Fruit fly (Drosophila melanogaster) whole organism, embryonic: Measurements from ENCODE around the gene mthl14.

Experiments used
- ATbp ChIP-seq: fragments of 200-800 bp; sonication (Bioruptor generic); optimal IDR thresholded peaks from 2 replicates; lab custom pipeline; 2017; ENCODE audit warnings: missing biosample characterization, mild to moderate bottlenecking, missing genetic modification characterization, missing genetic modification reagents
- Antp ChIP-seq: fragments of 200-800 bp; sonication (Bioruptor generic); optimal IDR thresholded peaks from 3 replicates; lab custom pipeline; 2016; ENCODE audit warnings: missing biosample characterization, missing genetic modification characterization
- Bteb2 ChIP-seq: fragments of 200-800 bp; sonication (Bioruptor generic); optimal IDR thresholded peaks from 2 replicates; lab custom pipeline; 2016; ENCODE audit warnings: missing biosample characterization, missing genetic modification characterization
- CG10147 ChIP-seq: fragments of 200-800 bp; sonication (Bioruptor generic); optimal IDR thresholded peaks from 2 replicates; lab custom pipeline; 2019; ENCODE audit warnings: missing biosample characterization, mild to moderate bottlenecking, missing genetic modification characterization, moderate library complexity
- CG10274 ChIP-seq: fragments of 200-800 bp; sonication (Bioruptor generic); optimal IDR thresholded peaks from 3 replicates; lab custom pipeline; 2017; ENCODE audit warnings: missing biosample characterization, mild to moderate bottlenecking, missing genetic modification characterization
- CG11456 ChIP-seq: fragments of 200-800 bp; sonication (Bioruptor generic); IDR thresholded peaks from 3 replicates; pipeline ENCODE4 v1.3.6; 2022; ENCODE audit warnings: missing biosample characterization, missing genetic modification characterization
- CG11504 ChIP-seq: fragments of 200-800 bp; sonication (Bioruptor generic); optimal IDR thresholded peaks from 3 replicates; lab custom pipeline; 2019; ENCODE audit warnings: missing biosample characterization, mild to moderate bottlenecking, missing genetic modification characterization, moderate library complexity
- CG12391 ChIP-seq: fragments of 200-800 bp; sonication (Bioruptor generic); optimal IDR thresholded peaks from 3 replicates; lab custom pipeline; 2018; ENCODE audit warnings: missing biosample characterization, mild to moderate bottlenecking, missing genetic modification characterization, moderate library complexity
- CG12659 ChIP-seq: fragments of 200-800 bp; sonication (Bioruptor generic); optimal IDR thresholded peaks from 3 replicates; lab custom pipeline; 2017; ENCODE audit warnings: mild to moderate bottlenecking, missing biosample characterization, missing genetic modification reagents, missing genetic modification characterization
- CG13894 ChIP-seq: fragments of 200-800 bp; sonication (Bioruptor generic); optimal IDR thresholded peaks from 3 replicates; lab custom pipeline; 2018; ENCODE audit warnings: missing biosample characterization, mild to moderate bottlenecking, missing genetic modification characterization, moderate library complexity
- CG14050 ChIP-seq: fragments of 200-800 bp; sonication (Bioruptor generic); IDR thresholded peaks from 3 replicates; pipeline ENCODE4 v1.3.6; 2022; ENCODE audit warnings: missing biosample characterization, missing genetic modification characterization
- CG2202 ChIP-seq: fragments of 200-800 bp; sonication (Bioruptor generic); optimal IDR thresholded peaks from 2 replicates; lab custom pipeline; 2018; ENCODE audit warnings: missing biosample characterization, mild to moderate bottlenecking, missing genetic modification characterization
- CG2712 ChIP-seq: fragments of 200-800 bp; optimal IDR thresholded peaks from 3 replicates; lab custom pipeline; 2019; ENCODE audit warnings: missing biosample characterization, mild to moderate bottlenecking, missing genetic modification characterization, moderate library complexity
- CG34224 ChIP-seq: fragments of 200-800 bp; sonication (Bioruptor generic); IDR thresholded peaks from 3 replicates; pipeline ENCODE4 v1.3.6; 2022; ENCODE audit warnings: missing biosample characterization, missing genetic modification characterization; ENCODE audit not compliant: partially characterized antibody
- CG43689 ChIP-seq: fragments of 200-800 bp; sonication (Bioruptor generic); IDR thresholded peaks from 2 replicates; pipeline ENCODE4 v1.3.6; 2022; ENCODE audit warnings: missing biosample characterization, missing genetic modification characterization
- CG7271 ChIP-seq: fragments of 200-800 bp; sonication (Bioruptor generic); optimal IDR thresholded peaks from 2 replicates; lab custom pipeline; 2018; ENCODE audit warnings: missing biosample characterization, mild to moderate bottlenecking, missing genetic modification characterization, moderate library complexity
- CG7372 ChIP-seq: fragments of 200-800 bp; sonication (Bioruptor generic); IDR thresholded peaks from 2 replicates; pipeline ENCODE4 v1.3.6; 2022; ENCODE audit warnings: missing biosample characterization, missing genetic modification characterization
- CG8388 ChIP-seq: fragments of 200-800 bp; sonication (Bioruptor generic); optimal IDR thresholded peaks from 2 replicates; lab custom pipeline; 2019; ENCODE audit warnings: missing biosample characterization, mild to moderate bottlenecking, missing genetic modification characterization, moderate library complexity
- CG9817 ChIP-seq: fragments of 200-800 bp; sonication (Bioruptor generic); optimal IDR thresholded peaks from 2 replicates; lab custom pipeline; 2018; ENCODE audit warnings: missing biosample characterization, mild to moderate bottlenecking, missing genetic modification characterization, moderate library complexity
- CG9876 ChIP-seq: fragments of 200-800 bp; sonication (Bioruptor generic); optimal IDR thresholded peaks from 2 replicates; lab custom pipeline; 2016; ENCODE audit warnings: missing biosample characterization, missing genetic modification characterization
- CHES-1-like ChIP-seq: fragments of 200-800 bp; sonication (Bioruptor generic); optimal IDR thresholded peaks from 2 replicates; lab custom pipeline; 2016; ENCODE audit warnings: missing biosample characterization, missing genetic modification characterization
- Camta ChIP-seq: fragments of 200-800 bp; sonication (Bioruptor generic); optimal IDR thresholded peaks from 2 replicates; lab custom pipeline; 2016; ENCODE audit warnings: missing biosample characterization, missing genetic modification characterization
- Drgx ChIP-seq: fragments of 200-800 bp; sonication (Bioruptor generic); IDR thresholded peaks from 2 replicates; pipeline ENCODE4 v1.3.6; 2022; ENCODE audit warnings: missing biosample characterization, missing genetic modification characterization
- PHDP ChIP-seq: fragments of 200-800 bp; sonication (Bioruptor generic); optimal IDR thresholded peaks from 3 replicates; lab custom pipeline; 2018; ENCODE audit warnings: missing biosample characterization, mild to moderate bottlenecking, missing genetic modification characterization, moderate library complexity
- Pdp1 ChIP-seq, 2 experiments: fragments of 200-800 bp; sonication (Bioruptor generic); optimal IDR thresholded peaks; 3 replicates each; lab custom pipeline; 2016; ENCODE audit warnings: missing biosample characterization in 2 of 2, missing genetic modification characterization in 2 of 2, mild to moderate bottlenecking in 1 of 2, moderate library complexity in 1 of 2
- Rx ChIP-seq: fragments of 200-800 bp; sonication (Bioruptor generic); IDR thresholded peaks from 2 replicates; pipeline ENCODE4 v1.3.6; 2022; ENCODE audit warnings: missing biosample characterization, missing genetic modification characterization
- Vsx1 ChIP-seq: fragments of 200-800 bp; sonication (Bioruptor generic); optimal IDR thresholded peaks from 2 replicates; lab custom pipeline; 2017; ENCODE audit warnings: missing biosample characterization, mild to moderate bottlenecking, missing genetic modification characterization, missing genetic modification reagents
- abd-A ChIP-seq: fragments of 200-800 bp; sonication (Bioruptor generic); optimal IDR thresholded peaks from 3 replicates; lab custom pipeline; 2019; ENCODE audit warnings: missing biosample characterization, mild to moderate bottlenecking, missing genetic modification characterization, moderate library complexity
- dimm ChIP-seq: fragments of 200-800 bp; sonication (Bioruptor generic); IDR thresholded peaks from 2 replicates; pipeline ENCODE4 v1.3.6; 2022; ENCODE audit warnings: missing biosample characterization, missing genetic modification characterization
- dpn ChIP-seq, 2 experiments: fragments of 200-800 bp; sonication (Bioruptor generic); optimal IDR thresholded peaks; 3 replicates each; lab custom pipeline; 2016; ENCODE audit warnings: missing biosample characterization in 2 of 2, missing genetic modification characterization in 2 of 2
- dysf ChIP-seq: fragments of 200-800 bp; sonication (Bioruptor generic); IDR thresholded peaks from 3 replicates; pipeline ENCODE4 v1.3.6; 2022; ENCODE audit warnings: missing biosample characterization, missing genetic modification characterization
- fru ChIP-seq: fragments of >200 bp; optimal IDR thresholded peaks from 2 replicates; lab custom pipeline; 2017
- grn ChIP-seq: fragments of 200-800 bp; sonication (Bioruptor generic); optimal IDR thresholded peaks from 3 replicates; lab custom pipeline; 2017; ENCODE audit warnings: missing biosample characterization, missing genetic modification characterization
- ind ChIP-seq: fragments of 200-800 bp; sonication (Bioruptor generic); optimal IDR thresholded peaks from 3 replicates; lab custom pipeline; 2016; ENCODE audit warnings: missing biosample characterization, missing genetic modification characterization
- insv ChIP-seq, 2 experiments: fragments of 200-800 bp; sonication (Bioruptor generic); optimal IDR thresholded peaks; 3 replicates each; lab custom pipeline; 2016 to 2018; ENCODE audit warnings: missing biosample characterization in 2 of 2, missing genetic modification characterization in 2 of 2
- kah ChIP-seq: fragments of 200-800 bp; sonication (Bioruptor generic); optimal IDR thresholded peaks from 2 replicates; lab custom pipeline; 2018; ENCODE audit warnings: missing biosample characterization, mild to moderate bottlenecking, missing genetic modification characterization
- ken ChIP-seq: fragments of 200-800 bp; sonication (Bioruptor generic); IDR thresholded peaks from 3 replicates; pipeline ENCODE4 v1.3.6; 2022; ENCODE audit warnings: missing biosample characterization, missing genetic modification characterization
- nau ChIP-seq: fragments of 200-800 bp; sonication (Bioruptor generic); optimal IDR thresholded peaks from 3 replicates; lab custom pipeline; 2017; ENCODE audit warnings: missing biosample characterization, mild to moderate bottlenecking, missing genetic modification characterization, missing genetic modification reagents
- nmo ChIP-seq: fragments of 200-800 bp; sonication (Bioruptor generic); optimal IDR thresholded peaks from 2 replicates; lab custom pipeline; 2018; ENCODE audit warnings: missing biosample characterization, mild to moderate bottlenecking, missing genetic modification characterization, moderate library complexity
- org-1 ChIP-seq: fragments of 200-800 bp; sonication (Bioruptor generic); optimal IDR thresholded peaks from 2 replicates; lab custom pipeline; 2017; ENCODE audit warnings: missing biosample characterization, missing genetic modification characterization
- pan ChIP-seq, 4 experiments: fragments of >200 bp in 3 of 4; fragments of 200-800 bp in 1 of 4; sonication (Bioruptor generic) in 1 of 4; optimal IDR thresholded peaks in 3 of 4; IDR thresholded peaks in 1 of 4; 2 replicates each; pipeline versions ENCODE4 v1.3.6 to Lab custom; 2017 to 2022; ENCODE audit warnings: missing biosample characterization in 2 of 4, missing genetic modification characterization in 2 of 4, mixed read lengths in 1 of 4
- prd ChIP-seq, 3 experiments: fragments of >200 bp in 2 of 3; fragments of 200-800 bp in 1 of 3; sonication (Bioruptor generic) in 1 of 3; optimal IDR thresholded peaks in 2 of 3; IDR thresholded peaks in 1 of 3; 2 replicates in 2 of 3; 3 replicates in 1 of 3; pipeline versions ENCODE4 v1.3.6 to Lab custom; 2017 to 2022; ENCODE audit warnings: missing biosample characterization in 1 of 3, missing genetic modification characterization in 1 of 3
- ro ChIP-seq: fragments of 200-800 bp; sonication (Bioruptor generic); IDR thresholded peaks from 2 replicates; pipeline ENCODE4 v1.3.6; 2022; ENCODE audit warnings: missing biosample characterization, missing genetic modification characterization
- sd ChIP-seq: fragments of 200-800 bp; sonication (Bioruptor generic); optimal IDR thresholded peaks from 3 replicates; lab custom pipeline; 2018; ENCODE audit warnings: missing biosample characterization, mild to moderate bottlenecking, missing genetic modification characterization, moderate library complexity
- slbo ChIP-seq: fragments of 200-800 bp; sonication (Bioruptor generic); IDR thresholded peaks from 2 replicates; pipeline ENCODE4 v1.3.6; 2022; ENCODE audit warnings: missing biosample characterization, missing genetic modification characterization
- trem ChIP-seq: fragments of 200-800 bp; optimal IDR thresholded peaks from 3 replicates; lab custom pipeline; 2019; ENCODE audit warnings: missing biosample characterization, mild to moderate bottlenecking, missing genetic modification characterization, moderate library complexity
- z ChIP-seq: fragments of 200-800 bp; sonication (Bioruptor generic); IDR thresholded peaks from 3 replicates; pipeline ENCODE4 v1.3.6; 2022; ENCODE audit warnings: missing biosample characterization, missing genetic modification characterization

mthl14 gene

DNA sequence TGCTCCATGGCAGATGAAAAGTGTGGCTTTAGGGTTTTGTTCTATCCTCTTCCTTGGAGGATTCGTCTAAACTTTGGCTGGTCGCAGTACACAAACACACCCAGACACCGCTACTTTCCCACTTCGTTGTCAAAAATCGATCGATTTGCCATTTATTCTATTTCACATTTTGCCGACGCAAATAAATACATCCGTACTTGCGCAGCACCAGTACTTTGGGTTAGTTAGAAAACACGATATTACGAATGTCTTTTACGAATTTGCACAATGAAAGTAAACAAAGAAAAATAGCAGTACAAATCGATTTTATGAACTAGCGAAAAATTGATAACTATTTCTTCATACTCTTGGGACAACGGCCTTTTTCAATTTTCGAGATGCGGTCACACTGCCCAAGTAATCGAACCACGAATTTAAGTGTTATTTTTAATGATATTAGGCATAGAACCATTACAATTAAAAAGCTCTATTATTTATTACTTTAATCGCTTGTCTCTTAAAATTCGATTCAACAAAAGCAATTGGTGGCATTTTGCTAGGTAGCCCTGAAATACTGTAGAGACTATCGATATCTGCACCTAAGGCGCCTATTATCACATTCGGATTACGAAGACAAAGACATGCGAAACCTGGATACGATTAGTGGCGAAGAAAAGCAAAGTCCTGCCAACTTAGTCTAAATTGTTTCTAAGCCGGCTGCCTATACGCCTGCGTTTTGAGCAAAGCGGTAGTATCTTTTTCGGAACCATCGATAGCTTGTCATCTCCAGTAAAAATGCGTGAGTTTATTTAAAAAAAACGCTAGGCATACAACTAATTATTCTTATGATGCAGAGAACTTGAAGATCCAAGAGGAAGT is 10.6 kb downstream of the mthl14 start, which contains the start of the genes DIP2 and wac (continued):
- TF ChIP-seq kah (GFP tag; lab: Kevin White, UChicago), result no peak
- TF ChIP-seq CG9817 (tag; lab: Kevin White, UChicago), result peak; percentile 64
- TF ChIP-seq Pdp1 (GFP tag; optimal IDR thresholded peaks at IDR 0.05; lab: Kevin White, UChicago), result peak; percentile 84 to 94
- TF ChIP-seq ken, result peak; percentile 81
- TF ChIP-seq grn, result no peak
- TF ChIP-seq CG2202 (tag; lab: Kevin White, UChicago), result no peak
- TF ChIP-seq PHDP (tag; lab: Kevin White, UChicago), result peak; percentile 47
- no peak for TF ChIP-seq org-1 (GFP tag; lab: Kevin White, UChicago)
- TF ChIP-seq ATbp, result peak; percentile 4
- peak; percentile 75 for TF ChIP-seq CG9876 (GFP tag; lab: Kevin White, UChicago)
- TF ChIP-seq Antp (GFP tag; lab: Kevin White, UChicago), result peak; percentile 94
- TF ChIP-seq ro (GFP tag; lab: Robert Waterston, UW), result no peak
- TF ChIP-seq Rx (GFP tag; lab: Robert Waterston, UW), result peak; percentile 34
- peak; percentile 52 for TF ChIP-seq CG7372 (GFP tag; lab: Robert Waterston, UW)
- TF ChIP-seq CG8388 (GFP tag; lab: Kevin White, UChicago), result peak; percentile 28
- no peak for TF ChIP-seq CG7271
- TF ChIP-seq CG12391 (tag; lab: Kevin White, UChicago), result peak; percentile 81
- peak; percentile 86 for TF ChIP-seq CG34224
- no peak for TF ChIP-seq fru (lab: Kevin White, UChicago)
- TF ChIP-seq sd (tag; lab: Kevin White, UChicago), result peak; percentile 25
- peak; percentile 19; the same call in 1 of the 3 replicates for TF ChIP-seq CG14050 (GFP tag; lab: Robert Waterston, UW)
- no peak for TF ChIP-seq prd (optimal IDR thresholded peaks at IDR 0.05; lab: Kevin White, UChicago)
- TF ChIP-seq prd (GFP tag; IDR thresholded peaks at IDR 0.05; lab: Robert Waterston, UW), result peak; percentile 76; the same call in 2 of the 3 replicates
- TF ChIP-seq CG10274 (GFP tag; lab: Kevin White, UChicago), result no peak
- TF ChIP-seq trem (tag; lab: Kevin White, UChicago), result peak; percentile 100
- TF ChIP-seq CG11504 (tag; lab: Kevin White, UChicago), result no peak
- TF ChIP-seq nau, result no peak
- peak; percentile 88 for TF ChIP-seq CG11456 (GFP tag; lab: Robert Waterston, UW)
- TF ChIP-seq z (GFP tag; lab: Robert Waterston, UW), result no peak
- peak; percentile 89 for TF ChIP-seq slbo (GFP tag; lab: Robert Waterston, UW)
- peak; percentile 71 for TF ChIP-seq dysf (GFP tag; lab: Robert Waterston, UW)
- peak; percentile 83 for TF ChIP-seq ind (GFP tag; lab: Kevin White, UChicago)
- TF ChIP-seq CHES-1-like (GFP tag; lab: Kevin White, UChicago), result peak; percentile 69
- peak; percentile 75 for TF ChIP-seq nmo
- peak; percentile 40; the same call in 1 of the 2 replicates for TF ChIP-seq Drgx (GFP tag; lab: Robert Waterston, UW)
- peak; percentile 74 for TF ChIP-seq CG2712 (tag; lab: Kevin White, UChicago)
- no peak for TF ChIP-seq Vsx1 (GFP tag; lab: Kevin White, UChicago)
- peak; percentile 71 for TF ChIP-seq Bteb2 (GFP tag; lab: Kevin White, UChicago)
- peak in 1 of 2 experiments; percentile 49 for TF ChIP-seq insv (GFP tag; optimal IDR thresholded peaks at IDR 0.05; lab: Kevin White, UChicago)
- peak; percentile 72 to 90 for TF ChIP-seq dpn (GFP tag; optimal IDR thresholded peaks at IDR 0.05; lab: Kevin White, UChicago)
- TF ChIP-seq pan (optimal IDR thresholded peaks at IDR 0.05; lab: Kevin White, UChicago), result no peak
- peak in 1 of 2 experiments; percentile 68 for TF ChIP-seq pan (GFP tag; optimal IDR thresholded peaks at IDR 0.05 in 1 of 2, IDR thresholded peaks at IDR 0.05 in 1 of 2)
- peak; percentile 28 for TF ChIP-seq CG10147 (GFP tag; lab: Kevin White, UChicago)
- TF ChIP-seq abd-A (tag; lab: Kevin White, UChicago), result no peak
- TF ChIP-seq CG43689 (GFP tag; lab: Robert Waterston, UW), result no peak
- TF ChIP-seq Camta (GFP tag; lab: Kevin White, UChicago), result peak; percentile 50
- TF ChIP-seq dimm (GFP tag; lab: Robert Waterston, UW), result no peak
- peak; percentile 45 for TF ChIP-seq CG13894 (tag; lab: Kevin White, UChicago)
- peak; percentile 94 for TF ChIP-seq CG12659 (GFP tag; lab: Kevin White, UChicago)
